Worm (Caenorhabditis elegans) whole organism, young adult: Measurements from ENCODE around the gene nhr-216.

Experiments used
- B0019.2 ChIP-seq: fragments of 200-800 bp; sonication (Bioruptor generic); conservative IDR thresholded peaks from 2 replicates; pipeline ENCODE4 v1.3.6; 2022; ENCODE audit warnings: missing genetic modification reagents, missing genetic modification characterization, missing compliant biosample characterization
- B0336.3 ChIP-seq: fragments of 200-800 bp; sonication (Bioruptor generic); IDR thresholded peaks from 2 replicates; pipeline ENCODE4 v1.3.6; 2022; ENCODE audit warnings: missing genetic modification characterization, missing compliant biosample characterization
- C06A6.2 ChIP-seq: fragments of 200-800 bp; sonication (Bioruptor generic); conservative IDR thresholded peaks from 2 replicates; pipeline ENCODE4 v1.3.6; 2022; ENCODE audit warnings: missing genetic modification characterization, missing compliant biosample characterization
- F22D6.2 ChIP-seq: sonication (generic microtip); optimal IDR thresholded peaks from 2 replicates; lab custom pipeline; 2016; ENCODE audit warnings: mild to moderate bottlenecking, missing genetic modification characterization, missing compliant biosample characterization
- F39B2.1 ChIP-seq: fragments of 200-800 bp; sonication (Bioruptor generic); IDR thresholded peaks from 2 replicates; pipeline ENCODE4 v1.3.6; 2022; ENCODE audit warnings: missing genetic modification reagents, missing genetic modification characterization, missing compliant biosample characterization
- F57A8.1 ChIP-seq: fragments of 200-800 bp; sonication (Bioruptor generic); optimal IDR thresholded peaks from 2 replicates; lab custom pipeline; 2018; ENCODE audit warnings: mild to moderate bottlenecking, missing genetic modification characterization, moderate library complexity, missing compliant biosample characterization
- Y53F4B.3 ChIP-seq: fragments of 200-800 bp; sonication (Bioruptor generic); IDR thresholded peaks from 2 replicates; pipeline ENCODE4 v1.3.6; 2022; ENCODE audit warnings: missing genetic modification reagents, missing genetic modification characterization, missing compliant biosample characterization
- akir-1 ChIP-seq: fragments of 200-800 bp; sonication (Bioruptor generic); optimal IDR thresholded peaks from 2 replicates; lab custom pipeline; 2018; ENCODE audit warnings: mild to moderate bottlenecking, missing genetic modification characterization, moderate library complexity, missing compliant biosample characterization
- aptf-3 ChIP-seq: fragments of 200-800 bp; sonication (Bioruptor generic); IDR thresholded peaks from 2 replicates; pipeline ENCODE4 v1.3.6; 2022; ENCODE audit warnings: missing genetic modification characterization, missing compliant biosample characterization
- cebp-1 ChIP-seq, 2 experiments: fragments of 200-800 bp in 1 of 2; sonication (Bioruptor generic) in 1 of 2; sonication (generic microtip) in 1 of 2; IDR thresholded peaks in 1 of 2; optimal IDR thresholded peaks in 1 of 2; 2 replicates each; pipeline versions ENCODE4 v1.3.6 to Lab custom; 2017 to 2022; ENCODE audit warnings: missing compliant biosample characterization in 2 of 2, missing genetic modification characterization in 2 of 2, mild to moderate bottlenecking in 1 of 2, missing genetic modification reagents in 1 of 2, moderate library complexity in 1 of 2
- die-1 ChIP-seq: sonication (generic microtip); optimal IDR thresholded peaks from 2 replicates; lab custom pipeline; 2016; ENCODE audit warnings: missing genotype, mild to moderate bottlenecking, missing genetic modification characterization, missing compliant biosample characterization
- egl-44 ChIP-seq: fragments of 200-800 bp; sonication (Bioruptor generic); IDR thresholded peaks from 2 replicates; pipeline ENCODE4 v1.3.6; 2022; ENCODE audit warnings: missing genetic modification reagents, missing genetic modification characterization, missing compliant biosample characterization
- fkh-3 ChIP-seq: sonication (generic microtip); optimal IDR thresholded peaks from 2 replicates; lab custom pipeline; 2016; ENCODE audit warnings: mild to moderate bottlenecking, missing genetic modification characterization, missing compliant biosample characterization
- let-526 ChIP-seq: fragments of 200-800 bp; sonication (Bioruptor generic); IDR thresholded peaks from 2 replicates; pipeline ENCODE4 v1.3.6; 2022; ENCODE audit warnings: missing genetic modification reagents, missing genetic modification characterization, missing compliant biosample characterization
- lir-1 ChIP-seq: fragments of 200-800 bp; sonication (Bioruptor generic); conservative IDR thresholded peaks from 2 replicates; pipeline ENCODE4 v1.3.6; 2022; ENCODE audit warnings: missing genetic modification reagents, missing genetic modification characterization, missing compliant biosample characterization
- lsy-27 ChIP-seq: sonication (generic microtip); optimal IDR thresholded peaks from 2 replicates; lab custom pipeline; 2017; ENCODE audit warnings: missing genetic modification characterization, mild to moderate bottlenecking, missing compliant biosample characterization, antibody characterized with exemption, missing genotype, borderline replicate concordance; ENCODE audit not compliant: insufficient read depth
- madf-6 ChIP-seq: fragments of 200-800 bp; sonication (Bioruptor generic); IDR thresholded peaks from 2 replicates; pipeline ENCODE4 v1.3.6; 2022; ENCODE audit warnings: missing genetic modification reagents, missing genetic modification characterization, missing compliant biosample characterization
- madf-8 ChIP-seq: fragments of 200-800 bp; sonication (Bioruptor generic); conservative IDR thresholded peaks from 2 replicates; pipeline ENCODE4 v1.3.6; 2022; ENCODE audit warnings: missing genetic modification reagents, missing genetic modification characterization, missing compliant biosample characterization
- nfya-1 ChIP-seq: sonication (generic microtip); optimal IDR thresholded peaks from 2 replicates; lab custom pipeline; 2017; ENCODE audit warnings: antibody characterized with exemption, missing compliant biosample characterization, missing genetic modification characterization, borderline replicate concordance; ENCODE audit not compliant: insufficient read depth
- nhr-120 ChIP-seq: fragments of 200-800 bp; sonication (Bioruptor generic); IDR thresholded peaks from 2 replicates; pipeline ENCODE4 v1.3.6; 2022; ENCODE audit warnings: missing genetic modification characterization, missing compliant biosample characterization
- nhr-179 ChIP-seq: sonication (generic microtip); optimal IDR thresholded peaks from 2 replicates; lab custom pipeline; 2016; ENCODE audit warnings: mild to moderate bottlenecking, missing genetic modification characterization, missing compliant biosample characterization
- rpc-1 ChIP-seq, 2 experiments: fragments of 150-350 bp in 1 of 2; sonication (generic microtip) in 1 of 2; optimal IDR thresholded peaks; 2 replicates each; lab custom pipeline; 2014 to 2018; ENCODE audit warnings: missing biosample characterization in 1 of 2, missing genetic modification characterization in 1 of 2, missing genetic modification reagents in 1 of 2, missing genotype in 1 of 2
- snpc-3.4 ChIP-seq: sonication (generic microtip); optimal IDR thresholded peaks from 2 replicates; lab custom pipeline; 2017; ENCODE audit warnings: missing genetic modification characterization, mild to moderate bottlenecking, missing compliant biosample characterization, antibody characterized with exemption, moderate library complexity, missing genotype, missing genetic modification reagents
- snpc-4 ChIP-seq, 5 experiments: fragments of 150-350 bp in 1 of 5; sonication (generic microtip) in 4 of 5; optimal IDR thresholded peaks; 2 replicates each; lab custom pipeline; 2014 to 2018; ENCODE audit warnings: missing genetic modification characterization in 5 of 5, missing biosample characterization in 3 of 5, antibody characterized with exemption in 2 of 5, mild to moderate bottlenecking in 2 of 5, missing compliant biosample characterization in 2 of 5, missing genotype in 2 of 5, moderate library complexity in 2 of 5, missing genetic modification reagents in 1 of 5
- tbp1 ChIP-seq: fragments of 200-800 bp; sonication (Bioruptor generic); optimal IDR thresholded peaks from 2 replicates; lab custom pipeline; 2018; ENCODE audit warnings: mild to moderate bottlenecking, missing genetic modification characterization, missing compliant biosample characterization
- unc-130 ChIP-seq: sonication (generic microtip); optimal IDR thresholded peaks from 2 replicates; lab custom pipeline; 2016; ENCODE audit warnings: missing genetic modification reagents, missing genetic modification characterization, missing compliant biosample characterization
- zim-3 ChIP-seq: sonication (generic microtip); optimal IDR thresholded peaks from 2 replicates; lab custom pipeline; 2017; ENCODE audit warnings: mild to moderate bottlenecking, missing genetic modification characterization, moderate library complexity, missing compliant biosample characterization
- ztf-26 ChIP-seq: sonication (generic microtip); optimal IDR thresholded peaks from 2 replicates; lab custom pipeline; 2017; ENCODE audit warnings: missing genetic modification characterization, missing compliant biosample characterization
- ztf-6 ChIP-seq: fragments of 200-800 bp; sonication (Bioruptor generic); IDR thresholded peaks from 2 replicates; pipeline ENCODE4 v1.3.6; 2022; ENCODE audit warnings: missing genetic modification reagents, missing genetic modification characterization, missing compliant biosample characterization

The nhr-216 gene

DNA sequence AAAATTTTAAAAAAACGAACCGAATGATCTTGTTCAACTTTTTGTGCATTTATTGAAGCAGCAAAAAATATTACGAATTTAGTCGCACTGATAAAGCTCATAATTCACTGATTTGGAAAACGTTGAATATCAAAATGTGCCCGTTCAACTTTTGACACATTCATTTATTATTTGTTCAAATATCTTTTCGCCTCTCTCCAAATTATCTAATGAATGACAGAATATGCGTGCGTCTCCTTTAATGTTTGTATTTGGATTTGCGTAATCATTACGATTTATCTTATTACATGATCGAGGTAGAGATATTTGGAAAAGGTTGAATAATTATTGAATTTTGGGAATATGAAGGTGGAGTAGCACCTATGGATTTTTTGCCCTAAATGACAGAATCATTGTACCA is 9.2 kb downstream of the nhr-216 start, which contains the start of gene T09D3.3:
Gene T09D3.3 (minus strand): TSS at position 101 of the 400 bp plus-strand sequence.
- no peak for TF ChIP-seq akir-1
- no peak for TF ChIP-seq nhr-179 (tag; lab: Kevin White, UChicago)
- no peak for TF ChIP-seq madf-8
- TF ChIP-seq ztf-26 (tag; lab: Kevin White, UChicago) = no peak
- TF ChIP-seq let-526 (GFP tag; lab: Robert Waterston, UW) = no peak
- no peak for TF ChIP-seq B0336.3 (GFP tag; lab: Robert Waterston, UW)
- TF ChIP-seq C06A6.2 = no peak
- TF ChIP-seq nhr-120 (GFP tag; lab: Robert Waterston, UW) = no peak
- no peak for TF ChIP-seq unc-130 (GFP tag; lab: Kevin White, UChicago)
- TF ChIP-seq tbp1 (GFP tag; lab: Kevin White, UChicago) = no peak
- TF ChIP-seq egl-44 (GFP tag; lab: Robert Waterston, UW) = no peak
- TF ChIP-seq cebp-1 (GFP tag; IDR thresholded peaks at IDR 0.05; lab: Robert Waterston, UW) = no peak
- TF ChIP-seq cebp-1 (tag; optimal IDR thresholded peaks at IDR 0.05; lab: Kevin White, UChicago) = no peak
- no peak for TF ChIP-seq die-1 (tag; lab: Kevin White, UChicago)
- no peak for TF ChIP-seq fkh-3
- TF ChIP-seq B0019.2 (GFP tag; lab: Robert Waterston, UW) = no peak
- TF ChIP-seq lir-1 (GFP tag; lab: Robert Waterston, UW) = no peak
- no peak for TF ChIP-seq snpc-3.4
- TF ChIP-seq, all 124 proteins: peak for 0

DNA sequence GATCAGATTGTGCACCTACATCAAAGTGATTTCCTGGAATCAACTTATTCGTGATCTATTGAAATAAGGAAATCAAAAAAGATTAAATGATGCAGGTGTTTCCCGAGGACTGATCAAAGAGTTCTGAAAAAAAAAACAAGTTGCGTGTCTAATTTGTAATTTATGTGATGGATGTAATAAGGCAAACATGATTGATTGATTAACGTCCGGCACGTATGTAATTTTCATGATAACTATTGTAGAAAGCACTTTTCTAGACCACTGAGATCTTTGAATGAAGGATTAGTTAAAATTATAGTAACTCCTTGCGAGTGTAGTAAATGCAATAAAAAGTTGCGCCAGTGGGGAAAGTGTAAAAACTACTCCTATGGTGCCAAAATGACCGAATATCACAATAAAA is 13.3 kb downstream of the nhr-216 start, which contains the start of gene srg-25:
Gene srg-25 (minus strand): TSS at position 101 of the 400 bp plus-strand sequence.
- TF ChIP-seq nfya-1 (tag; lab: Kevin White, UChicago) = no peak
- TF ChIP-seq snpc-4 (GFP tag; optimal IDR thresholded peaks at IDR 0.05; lab: Kevin White, UChicago) = no peak
- no peak for TF ChIP-seq snpc-4 (tag; optimal IDR thresholded peaks at IDR 0.05; lab: Kevin White, UChicago)
- TF ChIP-seq aptf-3 (GFP tag; lab: Robert Waterston, UW) = no peak
- no peak for TF ChIP-seq let-526 (GFP tag; lab: Robert Waterston, UW)
- no peak for TF ChIP-seq Y53F4B.3
- TF ChIP-seq, all 124 proteins: peak for 0

DNA sequence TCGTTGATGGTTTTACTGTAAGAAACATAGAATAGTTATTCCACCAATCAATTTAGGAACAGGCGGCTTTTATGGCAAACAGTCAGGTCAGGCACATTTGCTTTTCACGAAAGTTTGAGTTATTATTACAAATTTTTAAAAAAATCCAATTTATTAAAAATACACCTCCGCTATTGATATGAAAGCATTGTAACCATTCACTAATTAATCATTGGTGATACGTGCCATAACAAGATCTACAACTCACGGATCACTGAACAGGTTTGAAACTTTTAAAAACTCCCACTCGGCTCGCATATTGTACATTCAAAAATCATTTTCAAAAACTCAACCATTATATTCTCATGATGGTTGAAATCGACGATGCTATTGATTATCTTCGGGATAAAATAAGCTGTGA is 19.2 kb downstream of the nhr-216 start, which contains the start of gene srg-27:
Gene srg-27 (plus strand): TSS at position 301 of the 400 bp plus-strand sequence.
- TF ChIP-seq ztf-6 (no peak), zim-3 (no peak), F22D6.2 (tag; lab: Kevin White, UChicago) (no peak), let-526 (GFP tag; lab: Robert Waterston, UW) (no peak)

DNA sequence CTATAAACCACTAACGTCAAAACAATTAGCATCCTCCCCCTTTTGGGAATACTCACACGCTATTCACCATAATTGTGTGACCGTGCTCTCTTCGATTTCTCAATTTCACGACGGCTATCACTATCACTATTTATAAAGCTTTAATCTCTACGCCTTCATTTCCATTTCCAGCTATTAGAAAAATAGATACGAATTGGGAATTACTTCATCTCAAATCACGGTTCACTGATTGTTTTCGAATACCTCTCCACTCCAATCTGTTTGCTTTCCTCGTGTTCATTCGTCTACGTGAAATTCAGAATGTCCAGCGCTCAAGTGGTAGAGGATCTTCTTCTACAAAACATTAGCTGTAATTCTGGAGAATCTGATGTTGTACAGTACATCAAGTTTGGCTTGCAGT is 21.8 kb downstream of the nhr-216 start, which contains the start of gene srg-29:
Gene srg-29 (plus strand): TSS at position 301 of the 400 bp plus-strand sequence.
- no peak for TF ChIP-seq let-526 (GFP tag; lab: Robert Waterston, UW)
- TF ChIP-seq lsy-27 = no peak
- no peak for TF ChIP-seq F57A8.1
- no peak for TF ChIP-seq F39B2.1 (GFP tag; lab: Robert Waterston, UW)
- no peak for TF ChIP-seq madf-6 (GFP tag; lab: Robert Waterston, UW)

DNA sequence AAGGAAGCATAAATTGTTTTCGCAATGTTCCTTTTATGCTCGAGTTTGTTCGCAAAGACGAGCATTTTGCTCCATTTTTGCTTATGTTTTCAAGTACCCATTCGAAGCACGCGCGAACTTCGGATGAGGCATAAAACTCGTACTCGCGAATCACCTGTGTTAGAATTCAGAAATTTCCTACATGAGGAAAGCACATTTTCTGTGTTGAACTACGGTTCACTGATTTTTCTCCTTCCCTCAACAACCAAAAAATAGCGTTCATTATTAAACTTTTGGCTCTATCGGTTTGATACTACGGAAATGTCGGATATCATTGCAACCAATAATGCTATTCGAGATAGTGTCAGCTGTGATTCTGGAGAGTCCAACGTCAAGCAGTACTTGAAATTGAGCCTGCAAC is 24.1 kb downstream of the nhr-216 start, which contains the start of gene srg-28:
Gene srg-28 (plus strand): TSS at position 301 of the 400 bp plus-strand sequence.
- TF ChIP-seq nfya-1 (tag; lab: Kevin White, UChicago) (no peak), rpc-1 (optimal IDR thresholded peaks at IDR 0.05; lab: Kevin White, UChicago) (no peak), rpc-1 (tag; optimal IDR thresholded peaks at IDR 0.05; lab: Kevin White, UChicago) (no peak), ztf-6 (no peak)
